Fruit fly (Drosophila melanogaster): ENCODE measurements around the gene CG33648.

CG33648 gene

DNA sequence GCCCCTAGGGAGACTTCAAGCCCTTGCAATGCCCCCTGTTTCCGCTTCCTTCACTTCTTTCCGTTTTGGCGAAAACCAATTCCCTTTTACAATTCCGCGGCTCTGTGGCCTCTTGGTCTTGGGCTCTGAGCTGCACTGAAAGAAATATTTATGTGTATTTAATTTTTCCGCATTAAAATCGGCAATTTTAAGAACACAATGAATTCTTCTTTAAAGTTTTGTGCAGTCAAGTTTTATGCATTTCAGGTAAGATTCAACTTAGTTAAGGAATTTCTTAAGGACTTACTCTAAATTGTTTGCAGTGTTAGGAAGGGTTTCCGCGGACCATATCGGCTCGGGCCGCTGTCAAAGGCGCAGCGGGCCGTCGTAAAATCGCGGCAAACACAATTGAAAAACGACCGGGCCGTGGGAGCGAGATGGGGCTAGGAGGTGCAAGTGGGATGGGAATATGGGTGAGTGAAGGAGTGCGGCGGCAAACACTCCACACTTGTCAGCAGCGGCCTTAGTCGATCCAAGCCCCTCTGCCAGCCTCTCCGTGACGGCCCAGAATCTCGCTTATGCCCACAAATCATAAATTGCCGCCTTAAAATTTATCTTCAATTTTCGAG is 28.1 kb downstream of the CG33648 start (continued):
- TF ChIP-seq lola (GFP tag; optimal IDR thresholded peaks at IDR 0.05) (peak in 1 of 3 experiments; percentile 81), TFAM (GFP tag; optimal IDR thresholded peaks at IDR 0.05) (no peak), salm (tag; optimal IDR thresholded peaks at IDR 0.05) (no peak), cas (GFP tag; IDR thresholded peaks at IDR 0.05) (no peak), Bgb (GFP tag; IDR thresholded peaks at IDR 0.05; ENCODE audit: partially characterized antibody) (no peak), CG4282 (GFP tag; optimal IDR thresholded peaks at IDR 0.05) (no peak), CG8290 (GFP tag; optimal IDR thresholded peaks at IDR 0.05) (peak; percentile 19), CG8290 (tag; optimal IDR thresholded peaks at IDR 0.05) (peak in 1 of 2 experiments; percentile 29), CG17612 (GFP tag; IDR thresholded peaks at IDR 0.05) (no peak), CG4328 (GFP tag; optimal IDR thresholded peaks at IDR 0.05) (no peak), CG30020 (tag; optimal IDR thresholded peaks at IDR 0.05) (no peak), CG2875 (GFP tag; optimal IDR thresholded peaks at IDR 0.05) (peak; percentile 62), Bdp1 (GFP tag; optimal IDR thresholded peaks at IDR 0.05) (no peak), Chrac-16 (GFP tag; optimal IDR thresholded peaks at IDR 0.05) (peak; percentile 62), CG10462 (GFP tag; optimal IDR thresholded peaks at IDR 0.05) (peak; percentile 23), Six4 (GFP tag; optimal IDR thresholded peaks at IDR 0.05) (peak; percentile 56), CG1603 (tag; optimal IDR thresholded peaks at IDR 0.05) (peak; percentile 80), br (optimal IDR thresholded peaks at IDR 0.05) (no peak), btn (GFP tag; optimal IDR thresholded peaks at IDR 0.05) (peak; percentile 50), Tbp (GFP tag; optimal IDR thresholded peaks at IDR 0.05) (no peak), Dfd (GFP tag; optimal IDR thresholded peaks at IDR 0.05) (no peak), HHEX (GFP tag; optimal IDR thresholded peaks at IDR 0.05) (peak; percentile 51), lilli (GFP tag; optimal IDR thresholded peaks at IDR 0.05) (peak; percentile 65), CG9437 (GFP tag; optimal IDR thresholded peaks at IDR 0.05) (no peak), fd96Cb (tag; optimal IDR thresholded peaks at IDR 0.05) (peak; percentile 61), cad (GFP tag; optimal IDR thresholded peaks at IDR 0.05) (no peak), CrebB (tag; optimal IDR thresholded peaks at IDR 0.05) (no peak), tio (GFP tag; optimal IDR thresholded peaks at IDR 0.05) (peak; percentile 58), E2f2 (GFP tag; IDR thresholded peaks at IDR 0.05) (0 out of 2 replicates have a peak, but pooled peaks have one; percentile 15), CG3065 (GFP tag; optimal IDR thresholded peaks at IDR 0.05) (peak; percentile 25), CG6791 (GFP tag; IDR thresholded peaks at IDR 0.05; ENCODE audit: partially characterized antibody) (no peak), cato (GFP tag; optimal IDR thresholded peaks at IDR 0.05; ENCODE audit: borderline replicate concordance) (peak; percentile 48), CkIIα-i1 (GFP tag; IDR thresholded peaks at IDR 0.05) (no peak), Asciz (GFP tag; optimal IDR thresholded peaks at IDR 0.05) (peak; percentile 22), ap (GFP tag; IDR thresholded peaks at IDR 0.05) (no peak), CG7987 (GFP tag; optimal IDR thresholded peaks at IDR 0.05) (peak; percentile 14), CG10321 (GFP tag; IDR thresholded peaks at IDR 0.05) (no peak), CG2116 (GFP tag; optimal IDR thresholded peaks at IDR 0.05) (peak; percentile 3), MTF-1 (GFP tag; optimal IDR thresholded peaks at IDR 0.05; ENCODE audit: borderline replicate concordance) (peak; percentile 45), CG31441 (GFP tag; IDR thresholded peaks at IDR 0.05) (peak; percentile 56; the same call in 1 of the 2 replicates), CG12299 (tag; optimal IDR thresholded peaks at IDR 0.05) (peak; percentile 45), dpn (GFP tag; optimal IDR thresholded peaks at IDR 0.05) (peak; percentile 52 to 60), zf30C (GFP tag; optimal IDR thresholded peaks at IDR 0.05) (peak; percentile 55), CG7745 (tag; optimal IDR thresholded peaks at IDR 0.05) (no peak), pfk (GFP tag; optimal IDR thresholded peaks at IDR 0.05) (no peak), Med (GFP tag) (peak; percentile 90), usp (GFP tag; optimal IDR thresholded peaks at IDR 0.05) (no peak), CG17802 (tag; optimal IDR thresholded peaks at IDR 0.05) (peak; percentile 55), Mad (GFP tag; optimal IDR thresholded peaks at IDR 0.05) (peak; percentile 40), MBD-R2 (GFP tag; IDR thresholded peaks at IDR 0.05) (no peak), CG9215 (GFP tag; IDR thresholded peaks at IDR 0.05) (no peak)

Measured in whole organism, embryonic.